Fruit fly (Drosophila melanogaster) whole organism, wandering third instar larva: ENCODE data around the gene et.

Experiments used
- Abd-B ChIP-seq: fragments of >200 bp; optimal IDR thresholded peaks from 2 replicates; lab custom pipeline; 2017; ENCODE audit warnings: missing biosample characterization, missing genetic modification characterization
- CG32264 ChIP-seq: fragments of 200-800 bp; sonication (Bioruptor generic); optimal IDR thresholded peaks from 2 replicates; lab custom pipeline; 2016; ENCODE audit warnings: missing biosample characterization, missing genetic modification characterization
- CrebA ChIP-seq: fragments of 200-800 bp; sonication (Bioruptor generic); optimal IDR thresholded peaks from 2 replicates; lab custom pipeline; 2016; ENCODE audit warnings: missing biosample characterization, mild to moderate bottlenecking, missing genetic modification characterization, borderline replicate concordance
- Dfd ChIP-seq: fragments of >200 bp; optimal IDR thresholded peaks from 2 replicates; lab custom pipeline; 2017; ENCODE audit warnings: missing biosample characterization, missing genetic modification characterization
- Dif ChIP-seq: fragments of 200-275, 200-300 bp; sonication (Bioruptor generic); optimal IDR thresholded peaks from 2 replicates; lab custom pipeline; 2018; ENCODE audit warnings: missing biosample characterization, missing genetic modification characterization; ENCODE audit not compliant: partially characterized antibody
- GATAd ChIP-seq: sonication (Bioruptor generic); optimal IDR thresholded peaks from 2 replicates; lab custom pipeline; 2016; ENCODE audit warnings: missing biosample characterization, missing genetic modification characterization
- HLH106 ChIP-seq: fragments of 200-800 bp; optimal IDR thresholded peaks from 3 replicates; lab custom pipeline; 2019; ENCODE audit warnings: missing biosample characterization, mild to moderate bottlenecking, missing genetic modification characterization, moderate library complexity
- Hnf4 ChIP-seq: fragments of 200-800 bp; sonication (Bioruptor generic); optimal IDR thresholded peaks from 2 replicates; lab custom pipeline; 2016; ENCODE audit warnings: missing biosample characterization, mild to moderate bottlenecking, missing genetic modification characterization
- Hr78 ChIP-seq: fragments of >200 bp; optimal IDR thresholded peaks from 2 replicates; lab custom pipeline; 2017; ENCODE audit warnings: missing biosample characterization, missing genetic modification characterization
- Hr83 ChIP-seq: fragments of 200-300 bp; sonication (Bioruptor generic); optimal IDR thresholded peaks from 2 replicates; lab custom pipeline; 2016; ENCODE audit warnings: missing biosample characterization, mild to moderate bottlenecking, missing genetic modification characterization, moderate library complexity; ENCODE audit not compliant: poor library complexity, severe bottlenecking
- Jra ChIP-seq: sonication (Bioruptor generic); optimal IDR thresholded peaks from 2 replicates; lab custom pipeline; 2016; ENCODE audit warnings: missing biosample characterization, missing genetic modification characterization
- Mio ChIP-seq: sonication (Bioruptor generic); optimal IDR thresholded peaks from 2 replicates; lab custom pipeline; 2016; ENCODE audit warnings: missing biosample characterization, missing genetic modification characterization
- Myc ChIP-seq: fragments of >200 bp; optimal IDR thresholded peaks from 2 replicates; lab custom pipeline; 2017
- N ChIP-seq: fragments of >200 bp; optimal IDR thresholded peaks from 2 replicates; lab custom pipeline; 2018; ENCODE audit warnings: missing biosample characterization, missing external identifiers, missing genetic modification characterization
- OdsH ChIP-seq: fragments of 200-800 bp; sonication (Bioruptor generic); optimal IDR thresholded peaks from 2 replicates; lab custom pipeline; 2016; ENCODE audit warnings: missing biosample characterization, mild to moderate bottlenecking, missing genetic modification characterization
- Sp1 ChIP-seq: fragments of 200-800 bp; sonication (Bioruptor generic); optimal IDR thresholded peaks from 3 replicates; lab custom pipeline; 2019; ENCODE audit warnings: missing biosample characterization, mild to moderate bottlenecking, missing genetic modification characterization, moderate library complexity
- brk ChIP-seq: fragments of 200-800 bp; sonication (Bioruptor generic); optimal IDR thresholded peaks from 2 replicates; lab custom pipeline; 2016; ENCODE audit warnings: missing biosample characterization, mild to moderate bottlenecking, missing genetic modification characterization
- dl ChIP-seq, 2 experiments: fragments of 175-275, 200-275 bp in 1 of 2; fragments of 200-275 bp in 1 of 2; sonication (Bioruptor generic); optimal IDR thresholded peaks; lab custom pipeline; 2018; ENCODE audit warnings: mild to moderate bottlenecking in 2 of 2, missing biosample characterization in 2 of 2, missing genetic modification characterization in 2 of 2, moderate library complexity in 2 of 2; ENCODE audit not compliant: partially characterized antibody in 2 of 2, insufficient read depth in 1 of 2
- dmrt93B ChIP-seq: fragments of 200-800 bp; sonication (Bioruptor generic); optimal IDR thresholded peaks from 2 replicates; lab custom pipeline; 2018; ENCODE audit warnings: missing biosample characterization, mild to moderate bottlenecking, missing genetic modification characterization
- dsf ChIP-seq: sonication (Bioruptor generic); optimal IDR thresholded peaks from 2 replicates; lab custom pipeline; 2016; ENCODE audit warnings: missing biosample characterization, missing genetic modification characterization, borderline replicate concordance
- ey ChIP-seq: fragments of 200-800 bp; sonication (Bioruptor generic); optimal IDR thresholded peaks from 2 replicates; lab custom pipeline; 2016; ENCODE audit warnings: missing biosample characterization, missing genetic modification characterization
- foxo ChIP-seq, 2 experiments: fragments of 200-800 bp; sonication (Bioruptor generic); optimal IDR thresholded peaks; 2 replicates in 1 of 2; 3 replicates in 1 of 2; lab custom pipeline; 2016 to 2017; ENCODE audit warnings: missing biosample characterization in 2 of 2, missing genetic modification characterization in 2 of 2
- fru ChIP-seq: fragments of 200-800 bp; sonication (Bioruptor generic); optimal IDR thresholded peaks from 3 replicates; lab custom pipeline; 2016; ENCODE audit warnings: missing biosample characterization, mild to moderate bottlenecking, missing genetic modification characterization
- h ChIP-seq: fragments of 200-800 bp; sonication (Bioruptor generic); optimal IDR thresholded peaks from 3 replicates; lab custom pipeline; 2016; ENCODE audit warnings: missing biosample characterization, mild to moderate bottlenecking, missing genetic modification characterization
- jim ChIP-seq: fragments of 175-275, 200-325 bp; sonication (Bioruptor generic); optimal IDR thresholded peaks from 2 replicates; lab custom pipeline; 2016; ENCODE audit warnings: missing biosample characterization, mild to moderate bottlenecking, missing genetic modification characterization
- lola ChIP-seq: fragments of >200 bp; optimal IDR thresholded peaks from 2 replicates; lab custom pipeline; 2017; ENCODE audit warnings: missing biosample characterization, missing genetic modification characterization
- pan ChIP-seq: fragments of >200 bp; optimal IDR thresholded peaks from 2 replicates; lab custom pipeline; 2017
- rgr ChIP-seq: fragments of 200-800 bp; sonication (Bioruptor generic); optimal IDR thresholded peaks from 3 replicates; lab custom pipeline; 2016; ENCODE audit warnings: missing biosample characterization, mild to moderate bottlenecking, missing genetic modification characterization
- sage ChIP-seq: fragments of 200-800 bp; sonication (Bioruptor generic); optimal IDR thresholded peaks from 2 replicates; lab custom pipeline; 2016; ENCODE audit warnings: missing biosample characterization, mild to moderate bottlenecking, missing genetic modification characterization
- usp ChIP-seq: fragments of >200 bp; optimal IDR thresholded peaks from 2 replicates; lab custom pipeline; 2017; ENCODE audit warnings: missing biosample characterization, missing genetic modification characterization
- woc ChIP-seq: sonication (Bioruptor generic); optimal IDR thresholded peaks from 2 replicates; lab custom pipeline; 2016; ENCODE audit warnings: missing biosample characterization, mild to moderate bottlenecking, missing genetic modification characterization

Gene et

DNA sequence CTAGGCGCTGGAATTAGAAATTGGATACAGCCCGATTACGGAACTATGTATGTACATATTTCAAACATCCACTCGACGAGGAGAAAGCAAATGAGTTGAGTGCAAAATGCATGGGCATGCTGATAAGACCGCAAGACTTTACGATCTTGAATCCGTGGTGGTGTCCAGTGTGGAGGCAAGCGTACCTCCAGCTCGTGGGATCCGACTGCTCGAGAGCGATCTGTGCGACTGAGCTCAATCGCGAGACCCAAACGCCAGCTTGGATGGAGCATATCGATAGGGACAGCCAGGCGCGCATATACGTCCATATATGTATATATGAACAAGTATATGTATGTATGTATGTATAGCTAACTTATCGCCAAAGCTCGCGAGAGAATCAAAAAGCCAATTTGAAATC is at the start of gene et:
et (minus strand) TSS at position 230 of the 400 bp plus-strand sequence.
- TF ChIP-seq rgr (GFP tag; lab: Kevin White, UChicago) (no peak), dsf (no peak), foxo (GFP tag; optimal IDR thresholded peaks at IDR 0.05; lab: Kevin White, UChicago) (no peak), h (GFP tag; lab: Kevin White, UChicago) (no peak), sage (GFP tag; lab: Kevin White, UChicago) (no peak), lola (GFP tag; lab: Kevin White, UChicago) (no peak)
- TF ChIP-seq, all 38 proteins: peak for 0

DNA sequence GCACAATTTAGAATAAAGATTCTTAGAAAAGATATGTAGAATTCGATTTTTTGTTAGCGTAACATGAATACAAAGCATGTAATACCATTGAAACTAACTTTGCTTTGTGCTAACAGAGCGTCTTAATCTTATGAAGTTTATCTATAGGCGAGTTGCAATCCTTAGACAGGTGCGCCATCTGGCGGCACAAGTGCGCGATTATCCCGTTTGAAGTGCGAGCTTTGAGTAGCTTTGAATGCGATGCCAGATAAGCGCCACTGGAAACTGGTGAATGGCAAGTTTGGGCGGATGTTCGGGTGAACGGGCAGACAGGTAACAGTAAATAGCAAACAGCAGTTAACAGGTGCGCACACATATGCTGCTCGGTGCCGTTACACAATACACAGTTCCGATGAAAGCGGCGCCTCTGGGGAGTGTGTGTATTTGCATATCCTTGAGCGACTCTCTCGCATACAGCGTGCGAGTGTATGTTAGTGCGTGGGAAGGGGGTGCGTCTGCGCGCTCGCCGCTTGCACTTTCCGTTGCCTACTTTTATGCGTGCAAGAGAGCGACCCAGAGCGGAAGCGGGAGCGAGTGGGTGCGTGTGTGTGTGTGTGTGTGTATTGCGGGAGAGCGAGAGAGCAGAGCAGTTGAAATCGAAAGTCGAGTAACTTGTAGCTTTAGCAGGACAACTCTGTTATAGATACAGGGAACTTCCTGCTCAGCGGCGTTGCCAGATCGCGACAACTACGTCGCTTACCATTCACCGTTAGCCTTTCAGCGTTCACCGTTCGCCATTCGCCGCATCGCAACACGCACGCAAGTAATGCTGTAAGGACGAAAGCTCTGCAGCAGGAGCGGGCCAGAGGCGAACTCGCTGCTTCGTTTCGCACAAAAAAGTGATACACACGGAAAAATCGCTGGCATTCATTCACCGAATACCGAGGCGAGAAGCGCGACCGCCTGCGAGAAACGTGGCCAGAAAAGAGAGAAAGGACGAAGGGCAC is 42.6 kb upstream of the et start, which contains the start of gene CG12531:
CG12531 (plus strand) TSS at position 936 of the 986 bp plus-strand sequence.
- TF ChIP-seq pan (lab: Kevin White, UChicago) (no peak), h (GFP tag; lab: Kevin White, UChicago) (no peak)

DNA sequence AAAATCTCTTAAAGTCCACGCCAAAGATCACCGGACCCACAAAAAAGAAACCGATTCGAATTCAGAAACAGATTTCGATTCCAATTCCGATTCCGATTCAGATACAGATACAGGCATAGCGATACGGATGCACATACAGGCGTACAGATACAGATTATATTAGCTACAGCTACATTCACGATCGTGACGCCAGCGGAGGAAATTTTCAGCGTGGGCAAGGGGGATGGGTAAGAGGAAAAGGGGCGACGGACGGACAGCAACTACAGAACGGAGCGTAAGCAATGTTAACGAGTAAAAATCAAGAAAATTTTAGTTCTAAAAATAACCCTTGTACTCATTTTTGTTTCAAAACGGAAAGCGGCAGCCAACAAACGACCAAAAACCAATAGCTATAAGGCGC is 41.4 kb upstream of the et start:
- TF ChIP-seq Hnf4 (GFP tag; lab: Kevin White, UChicago) (no peak), dl (GFP tag; optimal IDR thresholded peaks at IDR 0.05; lab: Kevin White, UChicago; ENCODE audit: insufficient read depth in 1 of 2, partially characterized antibody in 2 of 2) (no peak), sage (GFP tag; lab: Kevin White, UChicago) (no peak), Hr83 (GFP tag; lab: Kevin White, UChicago) (no peak), rgr (GFP tag; lab: Kevin White, UChicago) (no peak), pan (lab: Kevin White, UChicago) (no peak)

DNA sequence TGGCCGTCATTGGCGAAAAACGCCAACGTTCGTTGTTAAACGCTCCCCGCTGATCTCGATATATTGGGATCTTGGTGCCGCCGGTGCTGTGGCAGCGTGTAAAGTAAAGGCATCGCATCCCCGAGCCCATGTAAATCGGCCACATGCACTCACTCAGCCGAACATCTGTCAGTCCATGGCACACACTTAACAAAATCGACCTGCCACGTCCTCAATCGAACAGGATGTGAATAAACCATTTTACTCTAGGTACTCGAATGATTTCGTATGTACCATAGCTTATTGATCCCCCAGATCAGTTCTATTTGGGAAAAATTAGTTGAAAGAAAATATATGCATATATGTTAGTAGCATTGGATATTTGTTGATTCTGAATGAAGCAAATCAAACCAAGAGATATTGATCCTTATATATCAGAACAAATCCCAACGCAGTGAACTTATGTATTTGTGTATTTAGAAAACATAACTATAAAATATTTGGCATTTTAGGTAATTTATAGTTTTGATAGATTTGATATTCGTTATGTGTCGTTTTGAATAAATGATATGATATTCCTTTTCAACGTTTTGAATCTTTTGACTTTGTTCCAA is 40.7 kb upstream of the et start:
- TF ChIP-seq ey (no peak), Mio (GFP tag; lab: Kevin White, UChicago) (no peak), fru (GFP tag; lab: Kevin White, UChicago) (no peak), Sp1 (GFP tag; lab: Kevin White, UChicago) (no peak), woc (GFP tag; lab: Kevin White, UChicago) (no peak), HLH106 (tag; lab: Kevin White, UChicago) (no peak), dmrt93B (GFP tag; lab: Kevin White, UChicago) (no peak), GATAd (no peak), lola (GFP tag; lab: Kevin White, UChicago) (no peak), CrebA (no peak), dl (GFP tag; optimal IDR thresholded peaks at IDR 0.05; lab: Kevin White, UChicago; ENCODE audit: insufficient read depth in 1 of 2, partially characterized antibody in 2 of 2) (no peak), N (GFP tag; lab: Kevin White, UChicago) (no peak), dsf (no peak), foxo (GFP tag; optimal IDR thresholded peaks at IDR 0.05; lab: Kevin White, UChicago) (no peak), Jra (GFP tag; lab: Kevin White, UChicago) (no peak), CG32264 (no peak)
- TF ChIP-seq, all 38 proteins: peak for 0

DNA sequence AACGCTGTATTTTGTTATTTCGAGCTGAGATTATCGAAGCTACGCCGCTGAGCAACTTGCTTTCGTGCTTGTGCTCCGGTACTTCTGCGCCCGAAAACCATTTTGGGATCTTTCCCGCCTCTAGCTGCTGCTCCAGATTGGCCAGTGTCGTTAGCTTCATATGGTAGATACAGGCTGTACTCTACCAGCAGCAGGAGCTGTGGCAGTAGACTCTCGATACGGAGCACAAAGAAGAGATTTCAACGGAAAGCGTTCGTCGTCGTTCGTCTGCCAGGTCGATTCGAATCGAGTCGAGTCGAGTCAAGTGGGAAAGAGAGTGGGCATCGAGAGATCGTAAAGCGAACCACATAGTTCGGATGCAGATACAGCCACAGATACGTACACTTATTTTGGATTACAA is 39.1 kb upstream of the et start:
- TF ChIP-seq usp (GFP tag; lab: Kevin White, UChicago), result no peak
- TF ChIP-seq h (GFP tag; lab: Kevin White, UChicago), result no peak
- TF ChIP-seq brk, result no peak
- TF ChIP-seq Dfd (GFP tag; lab: Kevin White, UChicago), result no peak
- no peak for TF ChIP-seq Hr78 (GFP tag; lab: Kevin White, UChicago)
- TF ChIP-seq Myc (lab: Kevin White, UChicago), result no peak
- TF ChIP-seq dsf, result no peak
- no peak for TF ChIP-seq jim
- TF ChIP-seq HLH106 (tag; lab: Kevin White, UChicago), result no peak
- TF ChIP-seq CG32264, result no peak
- TF ChIP-seq Abd-B (GFP tag; lab: Kevin White, UChicago), result no peak
- TF ChIP-seq Jra (GFP tag; lab: Kevin White, UChicago), result no peak
- no peak for TF ChIP-seq Dif (GFP tag; lab: Kevin White, UChicago)
- no peak for TF ChIP-seq Hnf4 (GFP tag; lab: Kevin White, UChicago)
- no peak for TF ChIP-seq OdsH (GFP tag; lab: Kevin White, UChicago)
- no peak for TF ChIP-seq woc (GFP tag; lab: Kevin White, UChicago)
